Fruit fly (Drosophila melanogaster): ENCODE results near the gene Fum3.
A peak's percentile ranks its signal among the peaks of the same experiment; 100 is the strongest.

Gene Fum3

DNA sequence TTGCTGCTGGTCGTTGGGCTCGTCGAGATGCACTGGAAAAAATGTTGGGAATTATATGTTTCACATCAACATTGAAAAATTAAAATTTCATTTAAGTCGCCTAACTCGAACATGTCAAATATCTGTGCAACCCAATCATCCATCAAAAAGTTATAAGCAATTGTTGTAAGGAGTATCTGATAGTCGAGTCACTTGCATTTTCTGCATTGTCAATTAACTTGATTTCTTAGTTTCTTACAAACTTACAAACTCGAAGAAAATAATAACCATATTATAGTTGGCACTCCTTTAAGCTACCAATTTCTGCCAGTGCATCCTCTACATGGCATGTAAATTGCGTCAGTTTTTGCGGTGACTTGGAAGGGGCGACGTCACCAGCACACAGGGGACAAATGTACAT, 17.5 kb upstream of the Fum3 start (continued):
- TF ChIP-seq ci (GFP tag; IDR thresholded peaks at IDR 0.05) (no peak), CG14710 (tag; optimal IDR thresholded peaks at IDR 0.05) (peak; percentile 36), CG11085 (GFP tag; IDR thresholded peaks at IDR 0.05) (no peak), CG1529 (GFP tag; optimal IDR thresholded peaks at IDR 0.05) (peak; percentile 37), Meics (GFP tag; optimal IDR thresholded peaks at IDR 0.05) (peak; percentile 40), cas (GFP tag; IDR thresholded peaks at IDR 0.05) (no peak), CG15011 (GFP tag; optimal IDR thresholded peaks at IDR 0.05) (no peak), CG2678 (tag; optimal IDR thresholded peaks at IDR 0.05) (peak; percentile 70), slou (GFP tag; optimal IDR thresholded peaks at IDR 0.05) (no peak), btn (GFP tag; optimal IDR thresholded peaks at IDR 0.05) (peak; percentile 29), ara (GFP tag; IDR thresholded peaks at IDR 0.05) (no peak), z (GFP tag; IDR thresholded peaks at IDR 0.05) (no peak), CG6813 (GFP tag; optimal IDR thresholded peaks at IDR 0.05) (peak; percentile 45), Elba2 (GFP tag; optimal IDR thresholded peaks at IDR 0.05) (no peak), Dref (GFP tag; IDR thresholded peaks at IDR 0.05) (no peak), CG4328 (GFP tag; optimal IDR thresholded peaks at IDR 0.05) (no peak), Atf6 (GFP tag; IDR thresholded peaks at IDR 0.05) (no peak), Hr51 (GFP tag; optimal IDR thresholded peaks at IDR 0.05) (peak in 1 of 2 experiments; percentile 58), row (GFP tag; IDR thresholded peaks at IDR 0.05) (peak; percentile 39; the same call in 2 of the 3 replicates), maf-S (GFP tag; optimal IDR thresholded peaks at IDR 0.05) (peak; percentile 21), zf30C (GFP tag; optimal IDR thresholded peaks at IDR 0.05) (no peak), salm (tag; optimal IDR thresholded peaks at IDR 0.05) (no peak), grau (tag; optimal IDR thresholded peaks at IDR 0.05) (peak; percentile 54), gro (GFP tag; optimal IDR thresholded peaks at IDR 0.05) (peak; percentile 5), pum (GFP tag; optimal IDR thresholded peaks at IDR 0.05) (peak; percentile 33), gt (GFP tag; IDR thresholded peaks at IDR 0.05) (no peak), Antp (GFP tag; optimal IDR thresholded peaks at IDR 0.05) (peak; percentile 32), sens-2 (GFP tag; IDR thresholded peaks at IDR 0.05) (no peak), CG4730 (GFP tag; IDR thresholded peaks at IDR 0.05) (no peak), CG4820 (GFP tag; optimal IDR thresholded peaks at IDR 0.05) (peak; percentile 45), sens (GFP tag) (peak; percentile 79), sisA (GFP tag; IDR thresholded peaks at IDR 0.05) (peak; percentile 45; the same call in 1 of the 2 replicates), CG16815 (GFP tag; optimal IDR thresholded peaks at IDR 0.05) (peak; percentile 11), D19B (GFP tag; optimal IDR thresholded peaks at IDR 0.05) (peak; percentile 33), CG32772 (GFP tag; IDR thresholded peaks at IDR 0.05) (peak; percentile 37), ewg (GFP tag; optimal IDR thresholded peaks at IDR 0.05) (peak; percentile 9), CG10267 (tag; optimal IDR thresholded peaks at IDR 0.05) (peak; percentile 8), chif (GFP tag; optimal IDR thresholded peaks at IDR 0.05) (peak; percentile 27 to 58), en (GFP tag; optimal IDR thresholded peaks at IDR 0.05) (peak; percentile 29), Ptx1 (GFP tag; IDR thresholded peaks at IDR 0.05) (0 out of 2 replicates have a peak, but pooled peaks have one; percentile 20), CG12769 (tag; optimal IDR thresholded peaks at IDR 0.05) (no peak), Atf-2 (GFP tag; optimal IDR thresholded peaks at IDR 0.05) (peak; percentile 1), gfzf (GFP tag; optimal IDR thresholded peaks at IDR 0.05) (no peak), nmo (GFP tag; optimal IDR thresholded peaks at IDR 0.05) (peak; percentile 65), CG30403 (GFP tag; optimal IDR thresholded peaks at IDR 0.05) (peak; percentile 57), odd (GFP tag; optimal IDR thresholded peaks at IDR 0.05) (no peak), amos (GFP tag; IDR thresholded peaks at IDR 0.05; ENCODE audit: partially characterized antibody) (no peak), CG12942 (GFP tag; optimal IDR thresholded peaks at IDR 0.05) (peak; percentile 22), ems (GFP tag; optimal IDR thresholded peaks at IDR 0.05) (peak; percentile 36), chn (GFP tag; optimal IDR thresholded peaks at IDR 0.05) (peak; percentile 53), kay (GFP tag; optimal IDR thresholded peaks at IDR 0.05) (no peak), CG13775 (GFP tag; optimal IDR thresholded peaks at IDR 0.05) (peak; percentile 31)

All from whole organism, embryonic.